Worm (Caenorhabditis elegans) whole organism, midembryonic: ENCODE measurements around the gene sid-5.

ENCODE experiments used
- T22C8.4 ChIP-seq: fragments of 200-800 bp; sonication (Bioruptor generic); IDR thresholded peaks from 2 replicates; pipeline ENCODE4 v1.3.6; 2022; ENCODE audit warnings: missing genetic modification characterization, missing compliant biosample characterization
- cog-1 ChIP-seq: sonication (generic microtip); optimal IDR thresholded peaks from 2 replicates; lab custom pipeline; 2016; ENCODE audit warnings: missing genetic modification characterization, missing compliant biosample characterization
- flt-1 ChIP-seq: fragments of 200-800 bp; sonication (Bioruptor generic); IDR thresholded peaks from 2 replicates; pipeline ENCODE4 v1.3.6; 2022; ENCODE audit warnings: missing genetic modification characterization, missing compliant biosample characterization
- med-1 ChIP-seq: sonication (generic microtip); optimal IDR thresholded peaks from 2 replicates; lab custom pipeline; 2017; ENCODE audit warnings: missing genetic modification characterization, mild to moderate bottlenecking, missing compliant biosample characterization, antibody characterized with exemption, missing genetic modification reagents; ENCODE audit not compliant: insufficient read depth
- ref-1 ChIP-seq: fragments of 200-800 bp; sonication (Bioruptor generic); conservative IDR thresholded peaks from 2 replicates; pipeline ENCODE4 v1.3.6; 2022; ENCODE audit warnings: missing genetic modification reagents, missing genetic modification characterization, missing compliant biosample characterization
- ztf-23 ChIP-seq: fragments of 200-800 bp; sonication (Bioruptor generic); IDR thresholded peaks from 2 replicates; pipeline ENCODE4 v1.3.6; 2022; ENCODE audit warnings: missing genetic modification reagents, missing genetic modification characterization, missing compliant biosample characterization
- ztf-29 ChIP-seq: fragments of 200-800 bp; sonication (Bioruptor generic); IDR thresholded peaks from 2 replicates; pipeline ENCODE4 v1.3.6; 2022; ENCODE audit warnings: missing genetic modification reagents, missing genetic modification characterization, missing compliant biosample characterization

DNA sequence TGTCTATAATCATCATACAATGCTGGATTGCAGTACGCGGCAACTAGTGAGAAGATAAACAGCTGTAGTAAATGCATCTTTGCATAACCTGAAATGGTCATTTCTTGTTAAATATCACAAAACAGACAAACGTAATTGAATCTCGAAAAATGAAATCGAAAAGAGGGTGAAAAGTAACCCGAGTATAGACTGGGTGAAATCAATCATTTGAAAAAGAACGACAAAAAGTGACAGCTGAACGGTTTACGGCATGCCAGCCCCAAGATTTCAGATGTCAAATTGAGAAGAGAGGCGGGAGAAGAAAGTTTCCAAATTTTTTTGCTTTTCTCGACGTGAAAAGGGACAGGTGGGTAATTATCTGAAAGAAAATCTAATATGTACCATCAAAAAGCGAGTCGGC, 4.7 kb upstream of the sid-5 start, which contains the start of gene F14B8.4:
- TF ChIP-seq flt-1 (GFP tag; lab: Robert Waterston, UW): no peak
- no peak for TF ChIP-seq ztf-23 (GFP tag; lab: Robert Waterston, UW)
- no peak for TF ChIP-seq ref-1 (GFP tag; lab: Robert Waterston, UW)
- no peak for TF ChIP-seq cog-1 (tag; lab: Kevin White, UChicago)
- no peak for TF ChIP-seq med-1
- TF ChIP-seq T22C8.4 (GFP tag; lab: Robert Waterston, UW): no peak
- TF ChIP-seq ztf-29: no peak
